Fruit fly (Drosophila melanogaster): ENCODE results near the gene cyst.

- TF ChIP-seq CG34367 (tag; optimal IDR thresholded peaks at IDR 0.05) (no peak), CG12605 (GFP tag; IDR thresholded peaks at IDR 0.05) (no peak), CG15710 (tag; optimal IDR thresholded peaks at IDR 0.05) (no peak)
These were observed 11.0 kb upstream of the cyst start for dm6 chr2L:19519611-19520010.

Data from whole organism, pupa.